Fruit fly (Drosophila melanogaster): Measurements from ENCODE around the gene tzn.

The tzn gene

DNA sequence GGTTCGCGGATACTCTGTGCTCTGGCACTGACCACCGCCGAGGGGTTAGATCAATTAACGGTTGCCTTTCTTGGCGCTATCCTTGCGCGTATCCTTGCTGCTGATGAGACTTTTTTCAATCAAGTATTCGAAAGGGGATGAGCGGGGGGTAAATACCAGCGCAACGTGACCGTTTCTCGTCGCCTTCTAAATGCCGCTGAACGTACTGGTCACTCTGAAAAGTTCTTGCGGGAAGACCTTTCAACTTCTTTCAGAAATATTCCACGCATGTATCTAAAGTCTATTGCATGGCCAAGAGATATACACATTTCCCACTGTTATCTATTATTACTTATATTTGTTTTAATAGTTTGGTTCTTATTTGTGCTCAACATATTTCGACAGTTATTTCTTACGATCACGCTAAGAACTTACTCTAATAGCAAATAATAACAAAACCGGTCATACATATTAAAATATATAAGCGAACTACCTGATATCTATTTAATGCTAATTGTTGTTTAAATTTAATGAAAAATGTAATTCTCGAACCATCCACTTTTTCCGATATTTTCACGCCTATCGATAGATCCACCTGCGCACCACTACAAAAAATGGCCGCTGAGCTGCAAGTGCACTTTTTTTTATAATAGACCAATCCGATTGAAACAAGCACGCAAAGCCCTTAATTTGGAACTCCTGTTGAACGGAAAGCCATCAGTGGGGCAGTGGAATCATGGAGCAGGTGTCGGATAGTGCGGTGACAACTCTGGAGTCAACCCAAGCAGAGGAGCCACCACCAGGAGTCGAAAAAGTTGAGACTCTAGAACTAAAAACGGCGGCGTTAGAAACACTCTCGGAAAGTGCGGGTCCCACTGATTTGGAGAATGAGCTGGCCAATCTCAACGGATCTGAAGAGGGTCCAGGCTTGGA lies 10.9 kb downstream of the tzn start, which contains the start of the genes CG3634 and HIPP1 (continued):
- peak; percentile 72 for TF ChIP-seq ssp (GFP tag; IDR thresholded peaks at IDR 0.05)
- TF ChIP-seq CG15601 (tag; optimal IDR thresholded peaks at IDR 0.05), result no peak
- no peak for TF ChIP-seq fd64A (GFP tag; optimal IDR thresholded peaks at IDR 0.05)
- TF ChIP-seq pzg (GFP tag; optimal IDR thresholded peaks at IDR 0.05), result peak; percentile 60
- no peak for TF ChIP-seq CG8359 (GFP tag; optimal IDR thresholded peaks at IDR 0.05; ENCODE audit: borderline replicate concordance)
- no peak for TF ChIP-seq Elba2 (GFP tag; optimal IDR thresholded peaks at IDR 0.05)
- no peak for TF ChIP-seq NC2α (GFP tag; optimal IDR thresholded peaks at IDR 0.05)
- TF ChIP-seq lab (GFP tag; optimal IDR thresholded peaks at IDR 0.05), result no peak
- no peak for TF ChIP-seq klu (GFP tag; IDR thresholded peaks at IDR 0.05)
- TF ChIP-seq Doc2 (GFP tag; IDR thresholded peaks at IDR 0.05), result no peak
- peak; percentile 44; the same call in 1 of the 2 replicates for TF ChIP-seq CG32772 (GFP tag; IDR thresholded peaks at IDR 0.05)
- no peak for TF ChIP-seq kni (GFP tag; optimal IDR thresholded peaks at IDR 0.05)
- TF ChIP-seq ap (GFP tag; IDR thresholded peaks at IDR 0.05), result no peak
- TF ChIP-seq ftz-f1 (GFP tag; optimal IDR thresholded peaks at IDR 0.05), result no peak
- peak; percentile 22 for TF ChIP-seq CG15514 (GFP tag; optimal IDR thresholded peaks at IDR 0.05)
- no peak for TF ChIP-seq CG9609 (GFP tag; optimal IDR thresholded peaks at IDR 0.05)
- TF ChIP-seq CG7963 (GFP tag; IDR thresholded peaks at IDR 0.05; ENCODE audit: partially characterized antibody), result no peak
- no peak for TF ChIP-seq CG43689 (GFP tag; IDR thresholded peaks at IDR 0.05)
- TF ChIP-seq CG13287 (GFP tag; IDR thresholded peaks at IDR 0.05; ENCODE audit: partially characterized antibody), result peak; percentile 75
- no peak for TF ChIP-seq CG15696 (tag; optimal IDR thresholded peaks at IDR 0.05)
- no peak for TF ChIP-seq CG10431 (GFP tag; optimal IDR thresholded peaks at IDR 0.05)
- no peak for TF ChIP-seq Hand (GFP tag; optimal IDR thresholded peaks at IDR 0.05)
- TF ChIP-seq nerfin-1 (tag; optimal IDR thresholded peaks at IDR 0.05), result peak; percentile 48
- peak; percentile 17 for TF ChIP-seq CG9727 (GFP tag; optimal IDR thresholded peaks at IDR 0.05)
- TF ChIP-seq CG3847 (GFP tag; IDR thresholded peaks at IDR 0.05), result peak; percentile 5; the same call in 1 of the 2 replicates
- TF ChIP-seq onecut (GFP tag; IDR thresholded peaks at IDR 0.05), result no peak
- no peak for TF ChIP-seq Hr51 (GFP tag; optimal IDR thresholded peaks at IDR 0.05)
- TF ChIP-seq CG9797 (GFP tag; optimal IDR thresholded peaks at IDR 0.05), result peak; percentile 85
- TF ChIP-seq PHDP (tag; optimal IDR thresholded peaks at IDR 0.05), result no peak
- TF ChIP-seq prd (optimal IDR thresholded peaks at IDR 0.05), result no peak
- no peak; the same call in 2 of the 3 replicates for TF ChIP-seq prd (GFP tag; IDR thresholded peaks at IDR 0.05)
- TF ChIP-seq CG10267 (tag; optimal IDR thresholded peaks at IDR 0.05), result peak; percentile 57
- 0 out of 2 replicates have a peak, but pooled peaks have one; percentile 34 for TF ChIP-seq Atf6 (GFP tag; IDR thresholded peaks at IDR 0.05)
- TF ChIP-seq CG8478 (optimal IDR thresholded peaks at IDR 0.05), result no peak
- TF ChIP-seq ara (GFP tag; IDR thresholded peaks at IDR 0.05), result no peak
- TF ChIP-seq bowl (GFP tag; IDR thresholded peaks at IDR 0.05), result no peak
- 0 out of 2 replicates have a peak, but pooled peaks have one; percentile 5 for TF ChIP-seq CG6689 (GFP tag; IDR thresholded peaks at IDR 0.05)
- peak; percentile 98 for TF ChIP-seq crol (GFP tag; IDR thresholded peaks at IDR 0.05)
- TF ChIP-seq org-1 (GFP tag; optimal IDR thresholded peaks at IDR 0.05), result no peak
- TF ChIP-seq Sox102F (GFP tag; optimal IDR thresholded peaks at IDR 0.05), result no peak
- no peak for TF ChIP-seq exex (tag; optimal IDR thresholded peaks at IDR 0.05)
- TF ChIP-seq abd-A (tag; optimal IDR thresholded peaks at IDR 0.05), result no peak
- peak; percentile 35 for TF ChIP-seq Dp (GFP tag; optimal IDR thresholded peaks at IDR 0.05)
- TF ChIP-seq CG3995 (GFP tag; optimal IDR thresholded peaks at IDR 0.05), result peak; percentile 27
- TF ChIP-seq nmo (GFP tag; optimal IDR thresholded peaks at IDR 0.05), result peak; percentile 62
- TF ChIP-seq CG12219 (GFP tag; optimal IDR thresholded peaks at IDR 0.05), result no peak
- TF ChIP-seq nau (GFP tag; optimal IDR thresholded peaks at IDR 0.05), result no peak
- no peak for TF ChIP-seq NC2β (GFP tag; optimal IDR thresholded peaks at IDR 0.05)
- no peak for TF ChIP-seq CG8944 (GFP tag; optimal IDR thresholded peaks at IDR 0.05)
